Worm (Caenorhabditis elegans) whole organism, midembryonic: ENCODE measurements around the gene sdpn-1.

Source experiments
- cog-1 ChIP-seq: sonication (generic microtip); optimal IDR thresholded peaks from 2 replicates; lab custom pipeline; 2016; ENCODE audit warnings: missing genetic modification characterization, missing compliant biosample characterization
- flt-1 ChIP-seq: fragments of 200-800 bp; sonication (Bioruptor generic); IDR thresholded peaks from 2 replicates; pipeline ENCODE4 v1.3.6; 2022; ENCODE audit warnings: missing genetic modification characterization, missing compliant biosample characterization
- klf-2 ChIP-seq: fragments of 200-800 bp; sonication (Bioruptor generic); conservative IDR thresholded peaks from 2 replicates; pipeline ENCODE4 v1.3.6; 2022; ENCODE audit warnings: missing genetic modification reagents, missing genetic modification characterization, missing compliant biosample characterization
- ref-1 ChIP-seq: fragments of 200-800 bp; sonication (Bioruptor generic); conservative IDR thresholded peaks from 2 replicates; pipeline ENCODE4 v1.3.6; 2022; ENCODE audit warnings: missing genetic modification reagents, missing genetic modification characterization, missing compliant biosample characterization
- tab-1 ChIP-seq: fragments of 200-800 bp; sonication (Bioruptor generic); IDR thresholded peaks from 2 replicates; pipeline ENCODE4 v1.3.6; 2022; ENCODE audit warnings: missing genetic modification characterization, missing compliant biosample characterization
- ztf-23 ChIP-seq: fragments of 200-800 bp; sonication (Bioruptor generic); IDR thresholded peaks from 2 replicates; pipeline ENCODE4 v1.3.6; 2022; ENCODE audit warnings: missing genetic modification reagents, missing genetic modification characterization, missing compliant biosample characterization
- ztf-29 ChIP-seq: fragments of 200-800 bp; sonication (Bioruptor generic); IDR thresholded peaks from 2 replicates; pipeline ENCODE4 v1.3.6; 2022; ENCODE audit warnings: missing genetic modification reagents, missing genetic modification characterization, missing compliant biosample characterization

DNA sequence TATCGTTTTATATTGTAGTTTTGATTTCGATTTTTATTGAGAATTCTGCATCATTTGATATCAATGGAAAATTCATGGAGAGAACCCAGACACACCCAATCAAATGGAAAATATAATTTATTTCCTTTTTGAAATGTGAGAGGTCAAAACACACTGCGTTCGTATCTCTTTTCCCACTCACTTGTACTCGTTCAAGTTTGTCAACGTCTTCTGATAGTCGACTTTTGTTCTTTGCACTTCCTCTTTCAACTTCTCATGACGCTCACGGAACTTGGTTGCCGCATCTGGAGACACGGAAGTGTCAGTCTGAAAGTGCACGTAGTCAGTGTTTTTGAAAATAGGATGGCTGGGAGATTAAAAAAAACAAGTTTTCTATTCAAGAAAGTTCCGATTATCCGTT, 7.7 kb downstream of the sdpn-1 start:
- TF ChIP-seq klf-2 (GFP tag; lab: Robert Waterston, UW) (no peak), cog-1 (tag; lab: Kevin White, UChicago) (no peak), tab-1 (GFP tag; lab: Robert Waterston, UW) (no peak), ztf-29 (GFP tag; lab: Robert Waterston, UW) (no peak), flt-1 (GFP tag; lab: Robert Waterston, UW) (no peak), ref-1 (GFP tag; lab: Robert Waterston, UW) (no peak), ztf-23 (GFP tag; lab: Robert Waterston, UW) (no peak)
